Worm (Caenorhabditis elegans) whole organism, L1 larva: ENCODE results near the gene rpn-6.2.

Source experiments
- blmp-1 ChIP-seq: fragments of 150-350 bp; optimal IDR thresholded peaks from 2 replicates; lab custom pipeline; 2014; ENCODE audit warnings: missing biosample characterization, missing genetic modification characterization
- ceh-8 ChIP-seq: fragments of 200-800 bp; sonication (Bioruptor generic); optimal IDR thresholded peaks from 2 replicates; lab custom pipeline; 2018; ENCODE audit warnings: mild to moderate bottlenecking, missing genetic modification characterization, moderate library complexity, missing compliant biosample characterization
- ceh-88 ChIP-seq: fragments of 200-800 bp; sonication (Bioruptor generic); IDR thresholded peaks from 2 replicates; pipeline ENCODE4 v1.3.6; 2022; ENCODE audit warnings: missing genetic modification characterization, missing compliant biosample characterization
- fkh-4 ChIP-seq: sonication (generic microtip); optimal IDR thresholded peaks from 2 replicates; lab custom pipeline; 2016; ENCODE audit warnings: missing compliant biosample characterization, missing genetic modification characterization, borderline replicate concordance
- hlh-17 ChIP-seq: fragments of 200-800 bp; sonication (Bioruptor generic); optimal IDR thresholded peaks from 2 replicates; lab custom pipeline; 2018; ENCODE audit warnings: missing genetic modification characterization, mild to moderate bottlenecking, missing compliant biosample characterization, moderate library complexity, borderline replicate concordance
- snpc-4 ChIP-seq: fragments of 150-350 bp; optimal IDR thresholded peaks from 2 replicates; lab custom pipeline; 2014; ENCODE audit warnings: missing biosample characterization, missing genetic modification characterization
- sox-4 ChIP-seq: sonication (generic microtip); optimal IDR thresholded peaks from 2 replicates; lab custom pipeline; 2016; ENCODE audit warnings: missing genetic modification characterization, missing compliant biosample characterization
- sup-37 ChIP-seq: fragments of 200-800 bp; sonication (Bioruptor generic); optimal IDR thresholded peaks from 2 replicates; lab custom pipeline; 2018; ENCODE audit warnings: mild to moderate bottlenecking, missing genetic modification characterization, missing compliant biosample characterization
- tbx-2 ChIP-seq: sonication (generic microtip); optimal IDR thresholded peaks from 2 replicates; lab custom pipeline; 2016; ENCODE audit warnings: missing genetic modification characterization, missing compliant biosample characterization
- unc-130 ChIP-seq: fragments of 150-350 bp; optimal IDR thresholded peaks from 2 replicates; lab custom pipeline; 2017; ENCODE audit warnings: missing biosample characterization, missing genetic modification characterization, inconsistent platforms
- unc-62 ChIP-seq: fragments of 150-350 bp; optimal IDR thresholded peaks from 2 replicates; lab custom pipeline; 2014; ENCODE audit warnings: missing biosample characterization, missing genetic modification reagents, missing genetic modification characterization

DNA sequence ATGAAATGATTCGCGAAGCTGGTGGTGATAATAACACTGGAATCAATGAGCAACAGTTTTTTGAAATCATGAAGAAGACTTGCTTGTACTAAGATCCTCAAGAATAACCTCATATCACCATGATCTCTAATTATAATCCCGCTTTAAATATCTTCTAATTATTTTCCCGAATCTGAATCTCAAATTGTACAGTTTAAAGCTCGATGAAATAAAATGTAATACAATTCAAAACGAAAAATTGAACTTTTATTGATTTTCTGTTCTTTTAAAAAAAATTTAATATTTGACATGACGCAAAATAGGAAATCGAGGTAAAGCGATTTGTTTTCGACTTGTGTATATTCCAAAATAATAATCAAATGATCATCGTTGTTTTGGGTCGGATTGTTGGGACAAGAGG, 27.0 kb downstream of the rpn-6.2 start:
- TF ChIP-seq blmp-1 (tag; lab: Kevin White, UChicago) (peak; percentile 28), ceh-88 (GFP tag; lab: Robert Waterston, UW) (no peak), tbx-2 (tag; lab: Kevin White, UChicago) (no peak), sox-4 (tag; lab: Kevin White, UChicago) (no peak), hlh-17 (GFP tag; lab: Kevin White, UChicago) (no peak), unc-62 (GFP tag; lab: Kevin White, UChicago) (no peak), snpc-4 (tag; lab: Kevin White, UChicago) (no peak), ceh-8 (GFP tag; lab: Kevin White, UChicago) (no peak), fkh-4 (tag; lab: Kevin White, UChicago) (no peak), unc-130 (no peak), sup-37 (GFP tag; lab: Kevin White, UChicago) (no peak)
